Worm (Caenorhabditis elegans): ENCODE results near the gene Y26E6A.3.

DNA sequence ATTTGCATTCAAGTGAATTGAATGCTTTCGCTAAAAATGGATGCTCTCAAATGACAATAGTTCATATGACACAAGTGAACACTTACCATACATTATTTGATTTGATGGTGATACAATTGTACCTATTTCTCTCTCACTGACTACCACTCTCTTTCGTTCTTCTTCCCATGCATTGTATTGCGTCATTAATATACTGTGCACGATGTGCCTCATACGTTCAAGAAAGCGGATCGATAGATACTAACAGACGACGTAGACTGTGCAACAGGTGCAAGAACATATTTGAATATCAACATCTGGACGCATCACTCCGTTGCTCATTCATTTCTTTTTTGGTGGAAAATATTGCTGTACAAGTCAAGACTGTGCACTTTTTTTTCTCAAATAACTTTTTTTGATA is 51.1 kb downstream of the Y26E6A.3 start, which contains the start of gene M03B6.4:
- TF ChIP-seq ZK546.5 (tag; optimal IDR thresholded peaks at IDR 0.05) (no peak), zag-1 (tag; optimal IDR thresholded peaks at IDR 0.05) (no peak), mdl-1 (tag; optimal IDR thresholded peaks at IDR 0.05) (no peak), ama-1 (optimal IDR thresholded peaks at IDR 0.05) (no peak), unc-62 (GFP tag; optimal IDR thresholded peaks at IDR 0.05) (no peak), nhr-28 (tag; optimal IDR thresholded peaks at IDR 0.05) (no peak), nhr-23 (tag; optimal IDR thresholded peaks at IDR 0.05) (no peak)

All from whole organism, L3 larva.